Fruit fly (Drosophila melanogaster) whole organism, embryonic: ENCODE results near the gene unc-13.

Experiments
- Antp ChIP-seq: fragments of 200-800 bp; sonication (Bioruptor generic); optimal IDR thresholded peaks from 3 replicates; lab custom pipeline; 2016; ENCODE audit warnings: missing biosample characterization, missing genetic modification characterization
- CG11695 ChIP-seq: fragments of 200-800 bp; sonication (Bioruptor generic); IDR thresholded peaks from 3 replicates; pipeline ENCODE4 v1.3.6; 2022; ENCODE audit warnings: missing biosample characterization, missing genetic modification characterization
- CG14965 ChIP-seq: fragments of 200-800 bp; sonication (Bioruptor generic); optimal IDR thresholded peaks from 2 replicates; lab custom pipeline; 2016; ENCODE audit warnings: missing biosample characterization, missing genetic modification characterization, borderline replicate concordance
- CG8388 ChIP-seq: fragments of 200-800 bp; sonication (Bioruptor generic); optimal IDR thresholded peaks from 2 replicates; lab custom pipeline; 2019; ENCODE audit warnings: missing biosample characterization, mild to moderate bottlenecking, missing genetic modification characterization, moderate library complexity
- Spps ChIP-seq: fragments of 200-800 bp; sonication (Bioruptor generic); optimal IDR thresholded peaks from 2 replicates; lab custom pipeline; 2018; ENCODE audit warnings: missing biosample characterization, mild to moderate bottlenecking, missing genetic modification characterization
- Xbp1 ChIP-seq: fragments of 200-800 bp; sonication (Bioruptor generic); optimal IDR thresholded peaks from 3 replicates; lab custom pipeline; 2016; ENCODE audit warnings: missing biosample characterization, mild to moderate bottlenecking, missing genetic modification characterization
- abd-A ChIP-seq: fragments of 200-800 bp; sonication (Bioruptor generic); optimal IDR thresholded peaks from 3 replicates; lab custom pipeline; 2019; ENCODE audit warnings: missing biosample characterization, mild to moderate bottlenecking, missing genetic modification characterization, moderate library complexity
- stc ChIP-seq: fragments of 200-800 bp; sonication (Bioruptor generic); IDR thresholded peaks from 2 replicates; pipeline ENCODE4 v1.3.6; 2022; ENCODE audit warnings: missing biosample characterization, missing genetic modification characterization
- zfh1 ChIP-seq: fragments of 200-800 bp; sonication (Bioruptor generic); IDR thresholded peaks from 3 replicates; pipeline ENCODE4 v1.3.6; 2022; ENCODE audit warnings: missing biosample characterization, missing genetic modification characterization

DNA sequence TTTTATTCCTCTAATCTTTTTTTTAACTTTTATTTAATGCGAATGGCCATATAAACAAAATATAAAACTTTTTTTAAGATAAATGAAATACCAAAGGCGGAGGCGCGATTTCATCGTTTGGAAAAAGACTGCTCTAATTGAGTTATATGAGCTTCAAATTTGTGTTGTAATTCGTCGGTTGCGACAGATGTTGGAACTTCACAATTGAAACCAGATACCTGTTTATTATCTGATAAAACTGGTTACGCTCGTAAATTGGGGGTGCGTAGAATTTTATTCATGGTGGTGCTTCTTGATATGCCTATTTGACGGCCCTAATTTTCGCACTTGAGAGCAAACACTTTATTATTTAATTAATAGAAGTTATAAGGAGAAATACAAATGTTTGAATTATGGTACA, 59.8 kb downstream of the unc-13 start:
- TF ChIP-seq zfh1 (GFP tag; lab: Robert Waterston, UW): no peak
- no peak for TF ChIP-seq CG14965 (GFP tag; lab: Kevin White, UChicago)
- no peak for TF ChIP-seq Spps (tag; lab: Kevin White, UChicago)
- TF ChIP-seq Xbp1: no peak
- TF ChIP-seq CG8388 (GFP tag; lab: Kevin White, UChicago): no peak
- TF ChIP-seq stc: no peak
- TF ChIP-seq CG11695 (GFP tag; lab: Robert Waterston, UW): no peak
- TF ChIP-seq abd-A (tag; lab: Kevin White, UChicago): no peak
- no peak for TF ChIP-seq Antp (GFP tag; lab: Kevin White, UChicago)
